Fruit fly (Drosophila melanogaster): ENCODE data around the gene CG12219.

The CG12219 gene

DNA sequence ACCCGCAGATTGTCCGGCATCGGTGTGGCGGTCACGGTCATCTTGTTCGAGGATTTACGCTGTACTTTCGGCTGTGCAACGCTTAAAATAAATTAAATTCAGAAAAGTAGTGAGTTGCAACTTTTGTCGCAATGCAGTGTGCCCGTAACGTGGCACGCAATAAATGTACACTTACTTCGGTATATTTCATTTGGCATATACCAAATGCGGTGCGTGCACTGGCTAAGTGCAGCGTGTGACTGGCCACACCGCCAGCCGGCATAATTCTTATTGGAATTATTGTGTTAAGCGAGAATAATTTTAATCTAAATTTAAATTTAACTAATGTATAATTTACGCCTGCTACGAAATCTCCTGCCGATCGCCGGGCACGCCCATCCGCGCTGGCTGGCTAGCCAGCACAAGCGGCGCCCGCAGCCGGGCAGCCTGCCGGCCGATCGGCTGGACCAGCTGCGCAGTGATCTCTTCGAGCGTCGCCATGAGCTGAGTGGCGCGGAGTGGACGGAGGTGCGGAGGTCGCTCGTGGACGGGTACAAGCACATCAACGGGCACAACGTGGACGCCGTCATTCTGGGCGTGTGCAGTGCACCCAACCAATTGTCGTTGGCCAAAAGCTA is 9.9 kb downstream of the CG12219 start, which contains the start of the genes Rpt4 and mldr (continued):
- TF ChIP-seq knrl (GFP tag; IDR thresholded peaks at IDR 0.05; ENCODE audit: partially characterized antibody) (peak; percentile 45; the same call in 1 of the 3 replicates), Lpt (GFP tag; optimal IDR thresholded peaks at IDR 0.05) (no peak), cg (GFP tag; optimal IDR thresholded peaks at IDR 0.05) (no peak), HHEX (GFP tag; optimal IDR thresholded peaks at IDR 0.05) (no peak), CG5180 (GFP tag; optimal IDR thresholded peaks at IDR 0.05) (no peak), dmrt11E (tag; optimal IDR thresholded peaks at IDR 0.05) (no peak), chm (GFP tag; IDR thresholded peaks at IDR 0.05) (no peak), ara (GFP tag; IDR thresholded peaks at IDR 0.05) (no peak), Aef1 (GFP tag; IDR thresholded peaks at IDR 0.05) (no peak), Ravus (GFP tag; IDR thresholded peaks at IDR 0.05) (no peak), CG10979 (tag; optimal IDR thresholded peaks at IDR 0.05) (no peak), CG15479 (GFP tag; optimal IDR thresholded peaks at IDR 0.05) (peak; percentile 67), Hand (GFP tag; optimal IDR thresholded peaks at IDR 0.05) (no peak), gem (tag; optimal IDR thresholded peaks at IDR 0.05) (no peak), al (GFP tag; IDR thresholded peaks at IDR 0.05) (no peak), CG18476 (GFP tag; optimal IDR thresholded peaks at IDR 0.05) (no peak), sima (GFP tag; optimal IDR thresholded peaks at IDR 0.05) (no peak), eve (GFP tag; optimal IDR thresholded peaks at IDR 0.05) (no peak), BEAF-32 (GFP tag; optimal IDR thresholded peaks at IDR 0.05) (peak; percentile 42), ems (GFP tag; optimal IDR thresholded peaks at IDR 0.05) (no peak), vnd (GFP tag; IDR thresholded peaks at IDR 0.05; ENCODE audit: partially characterized antibody) (no peak), Optix (GFP tag; IDR thresholded peaks at IDR 0.05) (no peak), CG4404 (GFP tag; IDR thresholded peaks at IDR 0.05) (no peak), dysf (GFP tag; IDR thresholded peaks at IDR 0.05) (no peak), ham (GFP tag; IDR thresholded peaks at IDR 0.05) (no peak), CG3407 (GFP tag; optimal IDR thresholded peaks at IDR 0.05) (no peak), ttk (GFP tag; IDR thresholded peaks at IDR 0.05) (no peak), slp2 (GFP tag; optimal IDR thresholded peaks at IDR 0.05) (no peak), CG6175 (GFP tag; IDR thresholded peaks at IDR 0.05) (no peak), Drgx (GFP tag; IDR thresholded peaks at IDR 0.05) (no peak), lola (GFP tag; optimal IDR thresholded peaks at IDR 0.05) (no peak), Xrp1 (GFP tag; IDR thresholded peaks at IDR 0.05) (no peak), CG10462 (GFP tag; optimal IDR thresholded peaks at IDR 0.05) (no peak), pum (GFP tag; optimal IDR thresholded peaks at IDR 0.05) (no peak), CG9437 (GFP tag; optimal IDR thresholded peaks at IDR 0.05) (no peak), dimm (GFP tag; IDR thresholded peaks at IDR 0.05) (no peak), CG1603 (tag; optimal IDR thresholded peaks at IDR 0.05) (peak; percentile 75), Dek (tag; optimal IDR thresholded peaks at IDR 0.05) (no peak), Nf-YB (GFP tag; optimal IDR thresholded peaks at IDR 0.05) (no peak), hbn (GFP tag; IDR thresholded peaks at IDR 0.05; ENCODE audit: partially characterized antibody) (no peak), tup (GFP tag; optimal IDR thresholded peaks at IDR 0.05) (no peak), cad (GFP tag; optimal IDR thresholded peaks at IDR 0.05) (no peak), fd102C (GFP tag; optimal IDR thresholded peaks at IDR 0.05) (no peak), ci (GFP tag; IDR thresholded peaks at IDR 0.05) (no peak), CG8388 (GFP tag; optimal IDR thresholded peaks at IDR 0.05) (no peak), Hr39 (optimal IDR thresholded peaks at IDR 0.05) (no peak), Trl (optimal IDR thresholded peaks at IDR 0.05) (no peak), Trl (GFP tag; optimal IDR thresholded peaks at IDR 0.05) (no peak), scrt (GFP tag; optimal IDR thresholded peaks at IDR 0.05) (no peak), CG7745 (tag; optimal IDR thresholded peaks at IDR 0.05) (no peak), pan (optimal IDR thresholded peaks at IDR 0.05) (no peak), pan (GFP tag; optimal IDR thresholded peaks at IDR 0.05 in 1 of 2, IDR thresholded peaks at IDR 0.05 in 1 of 2) (no peak)
